Fruit fly (Drosophila melanogaster): ENCODE measurements around the gene Mtch.

- TF ChIP-seq CG13204 (GFP tag; optimal IDR thresholded peaks at IDR 0.05) (no peak), CG32121 (GFP tag; IDR thresholded peaks at IDR 0.05) (no peak), CG34367 (tag; optimal IDR thresholded peaks at IDR 0.05) (no peak), fd96Ca (GFP tag; IDR thresholded peaks at IDR 0.05) (no peak), CG10348 (GFP tag; IDR thresholded peaks at IDR 0.05) (no peak), CG8159 (tag; optimal IDR thresholded peaks at IDR 0.05) (no peak), EcR (GFP tag; optimal IDR thresholded peaks at IDR 0.05) (no peak), D1 (tag; optimal IDR thresholded peaks at IDR 0.05) (no peak)
These were observed 19.2 kb downstream of the Mtch start, which contains the start of gene NitFhit for dm6 chr3L:203536-204135.

Measured in whole organism, pupa.